Fruit fly (Drosophila melanogaster) Kc167 (cell line): ENCODE results near the gene CG7432.

Source experiments
- Myc ChIP-seq: fragments of >200 bp; optimal IDR thresholded peaks from 2 replicates; lab custom pipeline; 2017; ENCODE audit warnings: missing external identifiers
- h ChIP-seq: fragments of >200 bp; optimal IDR thresholded peaks from 3 replicates; lab custom pipeline; 2018; ENCODE audit warnings: missing external identifiers
- ttk ChIP-seq: sonication (Bioruptor generic); optimal IDR thresholded peaks from 2 replicates; lab custom pipeline; 2017; ENCODE audit warnings: missing external identifiers

- TF ChIP-seq ttk (lab: Kevin White, UChicago) (no peak), h (lab: Kevin White, UChicago) (no peak), Myc (lab: Kevin White, UChicago) (no peak)
These were observed 30.2 kb upstream of the CG7432 start, which contains the start of gene CG34138 for dm6 chr3R:19634649-19635048.
